Fruit fly (Drosophila melanogaster) whole organism, embryonic: Measurements from ENCODE around the gene Tsp33B.

Experiments used
- Abd-B ChIP-seq: fragments of 200-800 bp; sonication (Bioruptor generic); optimal IDR thresholded peaks from 2 replicates; lab custom pipeline; 2018; ENCODE audit warnings: missing biosample characterization, mild to moderate bottlenecking, missing genetic modification characterization, moderate library complexity
- Aef1 ChIP-seq: fragments of 200-800 bp; sonication (Bioruptor generic); IDR thresholded peaks from 3 replicates; pipeline ENCODE4 v1.3.6; 2022; ENCODE audit warnings: missing biosample characterization, missing genetic modification characterization
- Asciz ChIP-seq: fragments of 200-800 bp; sonication (Bioruptor generic); optimal IDR thresholded peaks from 2 replicates; lab custom pipeline; 2017; ENCODE audit warnings: missing biosample characterization, mild to moderate bottlenecking, missing genetic modification characterization, missing genetic modification reagents
- Atf-2 ChIP-seq: fragments of 200-800 bp; sonication (Bioruptor generic); optimal IDR thresholded peaks from 2 replicates; lab custom pipeline; 2016; ENCODE audit warnings: missing biosample characterization, missing genetic modification characterization
- Bteb2 ChIP-seq: fragments of 200-800 bp; sonication (Bioruptor generic); optimal IDR thresholded peaks from 2 replicates; lab custom pipeline; 2016; ENCODE audit warnings: missing biosample characterization, missing genetic modification characterization
- CG10431 ChIP-seq: fragments of 200-800 bp; sonication (Bioruptor generic); optimal IDR thresholded peaks from 3 replicates; lab custom pipeline; 2018; ENCODE audit warnings: missing biosample characterization, mild to moderate bottlenecking, missing genetic modification characterization
- CG10543 ChIP-seq: fragments of 200-800 bp; sonication (Bioruptor generic); optimal IDR thresholded peaks from 3 replicates; lab custom pipeline; 2017; ENCODE audit warnings: missing biosample characterization, mild to moderate bottlenecking, missing genetic modification characterization, moderate library complexity
- CG10979 ChIP-seq: fragments of 200-800 bp; sonication (Bioruptor generic); optimal IDR thresholded peaks from 2 replicates; lab custom pipeline; 2018; ENCODE audit warnings: missing biosample characterization, mild to moderate bottlenecking, missing genetic modification characterization, moderate library complexity
- CG11093 ChIP-seq: fragments of 200-800 bp; sonication (Bioruptor generic); IDR thresholded peaks from 3 replicates; pipeline ENCODE4 v1.3.6; 2022; ENCODE audit warnings: missing biosample characterization, missing genetic modification characterization
- CG11695 ChIP-seq: fragments of 200-800 bp; sonication (Bioruptor generic); IDR thresholded peaks from 3 replicates; pipeline ENCODE4 v1.3.6; 2022; ENCODE audit warnings: missing biosample characterization, missing genetic modification characterization
- CG12942 ChIP-seq: fragments of 200-800 bp; sonication (Bioruptor generic); optimal IDR thresholded peaks from 3 replicates; lab custom pipeline; 2016; ENCODE audit warnings: missing biosample characterization, missing genetic modification characterization
- CG14667 ChIP-seq: fragments of 200-800 bp; sonication (Bioruptor generic); IDR thresholded peaks from 2 replicates; pipeline ENCODE4 v1.3.6; 2022; ENCODE audit warnings: missing biosample characterization, missing genetic modification characterization
- CG18619 ChIP-seq: fragments of 200-800 bp; sonication (Bioruptor generic); optimal IDR thresholded peaks from 3 replicates; lab custom pipeline; 2017; ENCODE audit warnings: missing biosample characterization, mild to moderate bottlenecking, missing genetic modification characterization
- CG32767 ChIP-seq: fragments of 200-800 bp; sonication (Bioruptor generic); IDR thresholded peaks from 2 replicates; pipeline ENCODE4 v1.3.6; 2022; ENCODE audit warnings: missing biosample characterization, missing genetic modification characterization
- CG34224 ChIP-seq: fragments of 200-800 bp; sonication (Bioruptor generic); IDR thresholded peaks from 3 replicates; pipeline ENCODE4 v1.3.6; 2022; ENCODE audit warnings: missing biosample characterization, missing genetic modification characterization; ENCODE audit not compliant: partially characterized antibody
- CG42726 ChIP-seq: fragments of 200-800 bp; sonication (Bioruptor generic); IDR thresholded peaks from 2 replicates; pipeline ENCODE4 v1.3.6; 2022; ENCODE audit warnings: missing biosample characterization, missing genetic modification characterization; ENCODE audit not compliant: partially characterized antibody
- CG4328 ChIP-seq: fragments of 200-800 bp; sonication (Bioruptor generic); optimal IDR thresholded peaks from 3 replicates; lab custom pipeline; 2017; ENCODE audit warnings: missing biosample characterization, missing genetic modification reagents, missing genetic modification characterization
- CG5180 ChIP-seq: fragments of 200-800 bp; sonication (Bioruptor generic); optimal IDR thresholded peaks from 3 replicates; lab custom pipeline; 2017; ENCODE audit warnings: missing biosample characterization, missing genetic modification characterization, mild to moderate bottlenecking, moderate library complexity, missing genetic modification reagents
- CG6175 ChIP-seq: fragments of 200-800 bp; sonication (Bioruptor generic); IDR thresholded peaks from 3 replicates; pipeline ENCODE4 v1.3.6; 2022; ENCODE audit warnings: missing biosample characterization, missing genetic modification characterization
- CG7357 ChIP-seq: fragments of 200-800 bp; sonication (Bioruptor generic); IDR thresholded peaks from 3 replicates; pipeline ENCODE4 v1.3.6; 2022; ENCODE audit warnings: missing biosample characterization, missing genetic modification characterization
- CG8089 ChIP-seq: fragments of 200-800 bp; sonication (Bioruptor generic); optimal IDR thresholded peaks from 3 replicates; lab custom pipeline; 2016; ENCODE audit warnings: missing biosample characterization, missing genetic modification characterization
- Dref ChIP-seq: fragments of 200-800 bp; sonication (Bioruptor generic); IDR thresholded peaks from 2 replicates; pipeline ENCODE4 v1.3.6; 2022; ENCODE audit warnings: missing biosample characterization, missing genetic modification characterization
- E2f1 ChIP-seq: fragments of 200-800 bp; sonication (Bioruptor generic); IDR thresholded peaks from 2 replicates; pipeline ENCODE4 v1.3.6; 2022; ENCODE audit warnings: missing biosample characterization, missing genetic modification characterization
- GATAe ChIP-seq: fragments of 200-800 bp; sonication (Bioruptor generic); conservative IDR thresholded peaks from 2 replicates; pipeline ENCODE4 v1.3.6; 2022; ENCODE audit warnings: missing biosample characterization, missing genetic modification characterization
- HLH3B ChIP-seq: fragments of 200-800 bp; sonication (Bioruptor generic); IDR thresholded peaks from 2 replicates; pipeline ENCODE4 v1.3.6; 2022; ENCODE audit warnings: missing biosample characterization, missing genetic modification characterization
- Hmx ChIP-seq: fragments of 200-800 bp; sonication (Bioruptor generic); optimal IDR thresholded peaks from 2 replicates; lab custom pipeline; 2016; ENCODE audit warnings: missing biosample characterization, missing genetic modification characterization
- MESR4 ChIP-seq: fragments of 200-800 bp; sonication (Bioruptor generic); optimal IDR thresholded peaks from 2 replicates; lab custom pipeline; 2018; ENCODE audit warnings: missing biosample characterization, mild to moderate bottlenecking, missing genetic modification characterization, moderate library complexity
- Tbp ChIP-seq: fragments of >200 bp; optimal IDR thresholded peaks from 2 replicates; lab custom pipeline; 2018; ENCODE audit warnings: missing biosample characterization, missing genetic modification characterization
- ab ChIP-seq: fragments of 200-800 bp; sonication (Bioruptor generic); optimal IDR thresholded peaks from 2 replicates; lab custom pipeline; 2016; ENCODE audit warnings: missing biosample characterization, missing genetic modification characterization
- abd-A ChIP-seq: fragments of 200-800 bp; sonication (Bioruptor generic); optimal IDR thresholded peaks from 3 replicates; lab custom pipeline; 2019; ENCODE audit warnings: missing biosample characterization, mild to moderate bottlenecking, missing genetic modification characterization, moderate library complexity
- bigmax ChIP-seq: fragments of 200-800 bp; sonication (Bioruptor generic); optimal IDR thresholded peaks from 2 replicates; lab custom pipeline; 2018; ENCODE audit warnings: missing biosample characterization, mild to moderate bottlenecking, missing genetic modification characterization
- cato ChIP-seq: fragments of 200-800 bp; sonication (Bioruptor generic); optimal IDR thresholded peaks from 2 replicates; lab custom pipeline; 2016; ENCODE audit warnings: missing biosample characterization, missing genetic modification characterization, borderline replicate concordance
- cg ChIP-seq: fragments of 200-800 bp; sonication (Bioruptor generic); optimal IDR thresholded peaks from 3 replicates; lab custom pipeline; 2019; ENCODE audit warnings: missing biosample characterization, mild to moderate bottlenecking, missing genetic modification characterization, moderate library complexity
- corto ChIP-seq: fragments of 200-800 bp; sonication (Bioruptor generic); optimal IDR thresholded peaks from 2 replicates; lab custom pipeline; 2016; ENCODE audit warnings: missing biosample characterization, mild to moderate bottlenecking, missing genetic modification characterization, moderate library complexity
- gcm2 ChIP-seq: fragments of 200-800 bp; sonication (Bioruptor generic); optimal IDR thresholded peaks from 2 replicates; lab custom pipeline; 2016; ENCODE audit warnings: missing biosample characterization, missing genetic modification characterization
- kah ChIP-seq: fragments of 200-800 bp; sonication (Bioruptor generic); optimal IDR thresholded peaks from 2 replicates; lab custom pipeline; 2018; ENCODE audit warnings: missing biosample characterization, mild to moderate bottlenecking, missing genetic modification characterization
- kay ChIP-seq: fragments of 200-800 bp; sonication (Bioruptor generic); optimal IDR thresholded peaks from 2 replicates; lab custom pipeline; 2016; ENCODE audit warnings: missing biosample characterization, missing genetic modification characterization
- maf-S ChIP-seq: fragments of 200-800 bp; sonication (Bioruptor generic); optimal IDR thresholded peaks from 2 replicates; lab custom pipeline; 2016; ENCODE audit warnings: missing biosample characterization, missing genetic modification characterization
- odd ChIP-seq: fragments of 200-800 bp; sonication (Bioruptor generic); optimal IDR thresholded peaks from 2 replicates; lab custom pipeline; 2017; ENCODE audit warnings: missing biosample characterization, mild to moderate bottlenecking, missing genetic modification characterization
- onecut ChIP-seq: fragments of 200-800 bp; sonication (Bioruptor generic); IDR thresholded peaks from 2 replicates; pipeline ENCODE4 v1.3.6; 2022; ENCODE audit warnings: missing biosample characterization, missing genetic modification characterization
- otp ChIP-seq: fragments of 200-800 bp; sonication (Bioruptor generic); IDR thresholded peaks from 3 replicates; pipeline ENCODE4, ENCODE4 v1.3.6; 2022; ENCODE audit warnings: missing biosample characterization, missing genetic modification characterization
- pita ChIP-seq: fragments of 200-800 bp; sonication (Bioruptor generic); optimal IDR thresholded peaks from 2 replicates; lab custom pipeline; 2017; ENCODE audit warnings: missing biosample characterization, mild to moderate bottlenecking, missing genetic modification characterization
- pzg ChIP-seq: fragments of 200-800 bp; sonication (Bioruptor generic); optimal IDR thresholded peaks from 3 replicates; lab custom pipeline; 2018; ENCODE audit warnings: missing biosample characterization, mild to moderate bottlenecking, missing genetic modification characterization, moderate library complexity
- run ChIP-seq: fragments of 200-800 bp; sonication (Bioruptor generic); optimal IDR thresholded peaks from 3 replicates; lab custom pipeline; 2018; ENCODE audit warnings: missing biosample characterization, mild to moderate bottlenecking, missing genetic modification characterization
- sd ChIP-seq: fragments of 200-800 bp; sonication (Bioruptor generic); optimal IDR thresholded peaks from 3 replicates; lab custom pipeline; 2018; ENCODE audit warnings: missing biosample characterization, mild to moderate bottlenecking, missing genetic modification characterization, moderate library complexity
- sob ChIP-seq: fragments of 200-800 bp; sonication (Bioruptor generic); IDR thresholded peaks from 2 replicates; pipeline ENCODE4 v1.3.6; 2022; ENCODE audit warnings: missing biosample characterization, missing genetic modification characterization
- tgo ChIP-seq: fragments of 200-800 bp; sonication (Bioruptor generic); IDR thresholded peaks from 3 replicates; pipeline ENCODE4 v1.3.6; 2022; ENCODE audit warnings: missing biosample characterization, missing genetic modification characterization
- ttk ChIP-seq: fragments of 200-800 bp; sonication (Bioruptor generic); IDR thresholded peaks from 2 replicates; pipeline ENCODE4 v2.1.2; 2022; ENCODE audit warnings: missing biosample characterization, missing genetic modification characterization
- unc-4 ChIP-seq: fragments of 200-800 bp; sonication (Bioruptor generic); IDR thresholded peaks from 2 replicates; pipeline ENCODE4 v1.3.6; 2022; ENCODE audit warnings: missing biosample characterization, missing genetic modification characterization; ENCODE audit not compliant: partially characterized antibody

The Tsp33B gene

DNA sequence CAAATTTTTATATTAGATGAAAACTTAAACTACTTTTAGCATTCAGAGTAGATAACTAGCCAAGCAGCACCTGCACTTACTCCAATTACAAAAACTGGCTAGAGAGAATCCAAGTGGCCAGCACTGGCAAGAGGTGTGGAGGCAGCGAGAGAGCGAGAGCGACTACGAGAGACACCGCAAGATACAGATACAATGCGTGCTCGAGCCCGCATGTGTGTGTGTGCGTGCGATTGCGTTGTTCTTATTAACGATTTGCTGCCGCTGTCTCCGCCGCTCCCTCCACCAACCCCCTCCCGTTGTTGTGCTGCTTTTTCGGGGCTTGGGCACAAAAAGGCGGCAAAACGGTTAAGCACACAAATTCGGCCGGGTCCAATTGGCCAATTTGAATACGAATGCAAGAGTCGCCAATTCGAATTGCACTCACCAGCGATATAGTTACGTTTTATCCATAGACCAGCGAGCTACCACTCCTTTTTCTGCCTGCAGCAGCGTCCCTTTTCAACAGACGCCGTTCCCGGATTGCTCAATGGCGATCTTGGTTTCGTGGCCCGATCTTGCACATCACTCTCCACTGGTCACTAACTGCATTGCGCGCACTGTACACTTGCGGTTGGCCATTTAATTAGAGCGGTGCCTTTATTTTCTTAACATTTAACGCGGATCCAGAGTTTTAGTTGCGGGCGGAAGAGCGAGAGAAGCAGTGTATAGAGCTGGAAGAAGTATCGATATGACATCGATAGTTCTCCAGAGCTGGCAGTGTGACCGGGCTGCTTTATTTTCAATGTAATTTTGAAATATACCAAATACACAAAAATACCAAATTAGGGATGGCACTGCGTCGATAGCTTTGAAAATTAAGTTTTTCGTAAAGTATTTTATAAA lies 16.8 kb upstream of the Tsp33B start, which contains the start of gene crol (continued):
- TF ChIP-seq CG4328 (no peak), tgo (no peak), GATAe (GFP tag; lab: Robert Waterston, UW) (no peak), CG10979 (tag; lab: Kevin White, UChicago) (peak; percentile 27), CG10543 (peak; percentile 87), ab (GFP tag; lab: Kevin White, UChicago) (no peak), CG34224 (peak; percentile 88), abd-A (tag; lab: Kevin White, UChicago) (peak; percentile 80), Aef1 (GFP tag; lab: Robert Waterston, UW) (no peak), sd (no peak), Bteb2 (no peak), CG32767 (no peak), otp (peak; percentile 20; the same call in 1 of the 3 replicates), CG12942 (GFP tag; lab: Kevin White, UChicago) (peak; percentile 10), MESR4 (GFP tag; lab: Kevin White, UChicago) (peak; percentile 89), kay (GFP tag; lab: Kevin White, UChicago) (no peak), Dref (peak; percentile 89), maf-S (GFP tag; lab: Kevin White, UChicago) (no peak), CG7357 (GFP tag; lab: Robert Waterston, UW) (no peak), cg (GFP tag; lab: Kevin White, UChicago) (peak; percentile 92), cato (GFP tag; lab: Kevin White, UChicago) (no peak), Asciz (GFP tag; lab: Kevin White, UChicago) (no peak), CG10431 (GFP tag; lab: Kevin White, UChicago) (no peak), CG14667 (GFP tag; lab: Robert Waterston, UW) (no peak), CG6175 (GFP tag; lab: Robert Waterston, UW) (peak; percentile 91), Abd-B (no peak), run (tag; lab: Kevin White, UChicago) (no peak), onecut (peak; percentile 28), pzg (GFP tag; lab: Kevin White, UChicago) (peak; percentile 81), CG11093 (GFP tag; lab: Robert Waterston, UW) (no peak), pita (GFP tag; lab: Kevin White, UChicago) (no peak), CG18619 (GFP tag; lab: Kevin White, UChicago) (no peak), HLH3B (0 out of 2 replicates have a peak, but pooled peaks have one; percentile 25), sob (GFP tag; lab: Robert Waterston, UW) (peak; percentile 52), CG11695 (GFP tag; lab: Robert Waterston, UW) (no peak), odd (GFP tag; lab: Kevin White, UChicago) (no peak), unc-4 (GFP tag; lab: Robert Waterston, UW) (peak; percentile 89), gcm2 (GFP tag; lab: Kevin White, UChicago) (no peak), Tbp (GFP tag; lab: Kevin White, UChicago) (no peak), CG42726 (GFP tag; lab: Robert Waterston, UW) (peak; percentile 64; the same call in 1 of the 2 replicates), CG5180 (GFP tag; lab: Kevin White, UChicago) (no peak), Atf-2 (GFP tag; lab: Kevin White, UChicago) (no peak), E2f1 (GFP tag; lab: Robert Waterston, UW) (peak; percentile 81), Hmx (no peak), CG8089 (GFP tag; lab: Kevin White, UChicago) (no peak), ttk (GFP tag; lab: Robert Waterston, UW) (0 out of 2 replicates have a peak, but pooled peaks have one; percentile 16), corto (GFP tag; lab: Kevin White, UChicago) (no peak), kah (no peak), bigmax (GFP tag; lab: Kevin White, UChicago) (no peak)
